Worm (Caenorhabditis elegans) whole organism, early embryonic: Measurements from ENCODE around the gene F59E12.1.

Experiments
- ama-1 ChIP-seq: fragments of 150-350 bp; optimal IDR thresholded peaks from 2 replicates; lab custom pipeline; 2014
- ceh-36 ChIP-seq: sonication (generic microtip); optimal IDR thresholded peaks from 2 replicates; lab custom pipeline; 2016; ENCODE audit warnings: missing genetic modification characterization, inconsistent platforms, missing compliant biosample characterization
- flt-1 ChIP-seq: fragments of 200-800 bp; sonication (Bioruptor generic); IDR thresholded peaks from 2 replicates; pipeline ENCODE4 v1.3.6; 2022; ENCODE audit warnings: missing genetic modification characterization, missing compliant biosample characterization
- hnd-1 ChIP-seq: sonication (generic microtip); optimal IDR thresholded peaks from 2 replicates; lab custom pipeline; 2016; ENCODE audit warnings: missing genetic modification characterization, missing compliant biosample characterization
- tbx-11 ChIP-seq: fragments of 200-800 bp; sonication (Bioruptor generic); IDR thresholded peaks from 2 replicates; pipeline ENCODE4 v1.3.6; 2022; ENCODE audit warnings: missing genetic modification characterization, missing compliant biosample characterization
- tbx-37 ChIP-seq: fragments of 200-800 bp; sonication (Bioruptor generic); conservative IDR thresholded peaks from 2 replicates; pipeline ENCODE4 v1.3.6; 2022; ENCODE audit warnings: missing genetic modification reagents, missing genetic modification characterization, missing compliant biosample characterization

DNA sequence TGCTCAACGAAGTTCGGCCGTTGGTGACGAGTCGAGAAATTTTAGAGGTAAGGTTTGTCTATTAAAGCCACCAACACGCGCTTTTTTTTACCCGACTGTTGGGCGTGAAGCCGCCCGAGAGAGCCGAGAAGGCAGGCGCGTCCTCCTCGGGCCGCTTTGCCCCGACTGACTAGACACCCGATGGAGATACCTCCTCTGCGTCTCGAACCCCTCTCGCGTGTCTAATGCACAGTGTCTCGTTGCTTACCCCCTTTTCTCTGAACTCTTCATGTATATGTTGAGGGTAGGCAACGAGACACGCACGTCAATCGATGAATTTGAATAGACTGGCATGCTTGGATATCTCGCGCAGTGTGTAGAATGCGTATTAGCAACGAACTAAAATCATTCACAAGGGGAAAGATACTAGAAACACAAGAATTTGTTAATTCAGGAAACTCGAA lies 7.4 kb downstream of the F59E12.1 start:
- TF ChIP-seq hnd-1 (tag; lab: Kevin White, UChicago) (peak; percentile 64), ama-1 (lab: Kevin White, UChicago) (peak; percentile 96), tbx-37 (GFP tag; lab: Robert Waterston, UW) (peak; percentile 72), ceh-36 (peak; percentile 66), tbx-11 (GFP tag; lab: Robert Waterston, UW) (peak; percentile 80), flt-1 (peak; percentile 73)
